Fruit fly (Drosophila melanogaster) whole organism, pupa: ENCODE results near the gene Lsp1beta.

Source experiments
- CG8301 ChIP-seq: fragments of 200-800 bp; sonication (Bioruptor generic); optimal IDR thresholded peaks from 2 replicates; lab custom pipeline; 2018; ENCODE audit warnings: missing biosample characterization, mild to moderate bottlenecking, missing genetic modification characterization
- EcR ChIP-seq: fragments of 200-800 bp; sonication (Bioruptor generic); optimal IDR thresholded peaks from 3 replicates; lab custom pipeline; 2019; ENCODE audit warnings: missing biosample characterization, missing genetic modification characterization, mild to moderate bottlenecking, moderate library complexity, missing genetic modification reagents
- Ets98B ChIP-seq: fragments of 200-800 bp; sonication (Bioruptor generic); IDR thresholded peaks from 2 replicates; pipeline ENCODE4 v1.3.6; 2022; ENCODE audit warnings: missing biosample characterization, missing genetic modification characterization
- Pif1A ChIP-seq: fragments of 200-800 bp; sonication (Bioruptor generic); optimal IDR thresholded peaks from 3 replicates; lab custom pipeline; 2016; ENCODE audit warnings: missing biosample characterization, missing genetic modification characterization

dm6 chr2L:857897-858517, 40.3 kb upstream of the Lsp1beta start:
- no peak for TF ChIP-seq Pif1A (GFP tag; lab: Kevin White, UChicago)
- TF ChIP-seq Ets98B (GFP tag; lab: Robert Waterston, UW) = no peak
- TF ChIP-seq EcR (GFP tag; lab: Kevin White, UChicago) = no peak
- TF ChIP-seq CG8301 (tag; lab: Kevin White, UChicago) = no peak
